Fruit fly (Drosophila melanogaster) whole organism, embryonic: ENCODE results near the gene kra.

Experiments used
- Adf1 ChIP-seq: fragments of 200-800 bp; sonication (Bioruptor generic); IDR thresholded peaks from 2 replicates; pipeline ENCODE4 v1.3.6; 2022; ENCODE audit warnings: missing biosample characterization, missing genetic modification characterization
- Asciz ChIP-seq: fragments of 200-800 bp; sonication (Bioruptor generic); optimal IDR thresholded peaks from 2 replicates; lab custom pipeline; 2017; ENCODE audit warnings: missing biosample characterization, mild to moderate bottlenecking, missing genetic modification characterization, missing genetic modification reagents
- Bdp1 ChIP-seq: fragments of 200-800 bp; sonication (Bioruptor generic); optimal IDR thresholded peaks from 3 replicates; lab custom pipeline; 2016; ENCODE audit warnings: missing biosample characterization, missing genetic modification characterization
- BtbVII ChIP-seq: fragments of 200-800 bp; sonication (Bioruptor generic); optimal IDR thresholded peaks from 3 replicates; lab custom pipeline; 2017; ENCODE audit warnings: missing biosample characterization, mild to moderate bottlenecking, missing genetic modification characterization
- Bteb2 ChIP-seq: fragments of 200-800 bp; sonication (Bioruptor generic); optimal IDR thresholded peaks from 2 replicates; lab custom pipeline; 2016; ENCODE audit warnings: missing biosample characterization, missing genetic modification characterization
- CG10366 ChIP-seq: fragments of 200-800 bp; sonication (Bioruptor generic); IDR thresholded peaks from 2 replicates; pipeline ENCODE4 v1.3.6; 2022; ENCODE audit warnings: missing biosample characterization, missing genetic modification characterization
- CG10979 ChIP-seq: fragments of 200-800 bp; sonication (Bioruptor generic); optimal IDR thresholded peaks from 2 replicates; lab custom pipeline; 2018; ENCODE audit warnings: missing biosample characterization, mild to moderate bottlenecking, missing genetic modification characterization, moderate library complexity
- CG11456 ChIP-seq: fragments of 200-800 bp; sonication (Bioruptor generic); IDR thresholded peaks from 3 replicates; pipeline ENCODE4 v1.3.6; 2022; ENCODE audit warnings: missing biosample characterization, missing genetic modification characterization
- CG11560 ChIP-seq: fragments of 200-800 bp; sonication (Bioruptor generic); IDR thresholded peaks from 3 replicates; pipeline ENCODE4 v1.3.6; 2022; ENCODE audit warnings: missing biosample characterization, missing genetic modification characterization
- CG12659 ChIP-seq: fragments of 200-800 bp; sonication (Bioruptor generic); optimal IDR thresholded peaks from 3 replicates; lab custom pipeline; 2017; ENCODE audit warnings: mild to moderate bottlenecking, missing biosample characterization, missing genetic modification reagents, missing genetic modification characterization
- CG14441 ChIP-seq: fragments of 200-800 bp; sonication (Bioruptor generic); IDR thresholded peaks from 2 replicates; pipeline ENCODE4 v1.3.6; 2022; ENCODE audit warnings: missing biosample characterization, missing genetic modification characterization
- CG15269 ChIP-seq: fragments of 200-800 bp; sonication (Bioruptor generic); optimal IDR thresholded peaks from 2 replicates; lab custom pipeline; 2018; ENCODE audit warnings: missing biosample characterization, mild to moderate bottlenecking, missing genetic modification characterization, moderate library complexity
- CG3281 ChIP-seq: fragments of 200-800 bp; sonication (Bioruptor generic); optimal IDR thresholded peaks from 3 replicates; lab custom pipeline; 2017; ENCODE audit warnings: missing biosample characterization, mild to moderate bottlenecking, missing genetic modification characterization
- CG4617 ChIP-seq: fragments of 200-800 bp; sonication (Bioruptor generic); optimal IDR thresholded peaks from 3 replicates; lab custom pipeline; 2016; ENCODE audit warnings: missing biosample characterization, missing genetic modification characterization, borderline replicate concordance
- CG5245 ChIP-seq: fragments of 200-800 bp; sonication (Bioruptor generic); optimal IDR thresholded peaks from 3 replicates; lab custom pipeline; 2016; ENCODE audit warnings: missing biosample characterization, missing genetic modification characterization
- CG6683 ChIP-seq: fragments of 200-800 bp; sonication (Bioruptor generic); optimal IDR thresholded peaks from 2 replicates; lab custom pipeline; 2017; ENCODE audit warnings: missing biosample characterization, mild to moderate bottlenecking, missing genetic modification characterization, missing genetic modification reagents
- CG7357 ChIP-seq: fragments of 200-800 bp; sonication (Bioruptor generic); IDR thresholded peaks from 3 replicates; pipeline ENCODE4 v1.3.6; 2022; ENCODE audit warnings: missing biosample characterization, missing genetic modification characterization
- CG7839 ChIP-seq: fragments of 200-800 bp; sonication (Bioruptor generic); optimal IDR thresholded peaks from 3 replicates; lab custom pipeline; 2018; ENCODE audit warnings: missing biosample characterization, mild to moderate bottlenecking, missing genetic modification characterization, moderate library complexity
- CG7987 ChIP-seq: fragments of 200-800 bp; sonication (Bioruptor generic); optimal IDR thresholded peaks from 2 replicates; lab custom pipeline; 2018; ENCODE audit warnings: missing biosample characterization, mild to moderate bottlenecking, missing genetic modification characterization, moderate library complexity
- CG8281 ChIP-seq: fragments of 200-800 bp; sonication (Bioruptor generic); optimal IDR thresholded peaks from 2 replicates; lab custom pipeline; 2018; ENCODE audit warnings: missing biosample characterization, mild to moderate bottlenecking, missing genetic modification characterization, moderate library complexity
- CG8924 ChIP-seq: fragments of 200-800 bp; optimal IDR thresholded peaks from 3 replicates; lab custom pipeline; 2019; ENCODE audit warnings: missing biosample characterization, mild to moderate bottlenecking, missing genetic modification characterization, moderate library complexity
- CG9876 ChIP-seq: fragments of 200-800 bp; sonication (Bioruptor generic); optimal IDR thresholded peaks from 2 replicates; lab custom pipeline; 2016; ENCODE audit warnings: missing biosample characterization, missing genetic modification characterization
- Camta ChIP-seq: fragments of 200-800 bp; sonication (Bioruptor generic); optimal IDR thresholded peaks from 2 replicates; lab custom pipeline; 2016; ENCODE audit warnings: missing biosample characterization, missing genetic modification characterization
- Chrac-16 ChIP-seq: fragments of 200-800 bp; sonication (Bioruptor generic); optimal IDR thresholded peaks from 3 replicates; lab custom pipeline; 2016; ENCODE audit warnings: missing biosample characterization, missing genetic modification characterization
- Dp ChIP-seq: fragments of 200-800 bp; sonication (Bioruptor generic); optimal IDR thresholded peaks from 2 replicates; lab custom pipeline; 2018; ENCODE audit warnings: missing biosample characterization, mild to moderate bottlenecking, missing genetic modification characterization, moderate library complexity
- Drgx ChIP-seq: fragments of 200-800 bp; sonication (Bioruptor generic); IDR thresholded peaks from 2 replicates; pipeline ENCODE4 v1.3.6; 2022; ENCODE audit warnings: missing biosample characterization, missing genetic modification characterization
- H2.0 ChIP-seq: fragments of 200-800 bp; sonication (Bioruptor generic); IDR thresholded peaks from 2 replicates; pipeline ENCODE4 v1.3.6; 2022; ENCODE audit warnings: missing biosample characterization, missing genetic modification characterization
- Hmr ChIP-seq: fragments of 200-800 bp; sonication (Bioruptor generic); optimal IDR thresholded peaks from 3 replicates; lab custom pipeline; 2017; ENCODE audit warnings: mild to moderate bottlenecking, missing biosample characterization, missing genetic modification reagents, missing genetic modification characterization
- Meics ChIP-seq: fragments of 200-800 bp; sonication (Bioruptor generic); optimal IDR thresholded peaks from 2 replicates; lab custom pipeline; 2017; ENCODE audit warnings: missing biosample characterization, mild to moderate bottlenecking, missing genetic modification characterization
- NK7.1 ChIP-seq: fragments of 200-800 bp; sonication (Bioruptor generic); optimal IDR thresholded peaks from 3 replicates; lab custom pipeline; 2016; ENCODE audit warnings: missing biosample characterization, missing genetic modification characterization
- Nf-YB ChIP-seq: fragments of 200-800 bp; sonication (Bioruptor generic); optimal IDR thresholded peaks from 3 replicates; lab custom pipeline; 2019; ENCODE audit warnings: missing biosample characterization, mild to moderate bottlenecking, missing genetic modification characterization, moderate library complexity
- PHDP ChIP-seq: fragments of 200-800 bp; sonication (Bioruptor generic); optimal IDR thresholded peaks from 3 replicates; lab custom pipeline; 2018; ENCODE audit warnings: missing biosample characterization, mild to moderate bottlenecking, missing genetic modification characterization, moderate library complexity
- Sin3A ChIP-seq: fragments of >200 bp; optimal IDR thresholded peaks from 2 replicates; lab custom pipeline; 2018
- Sox100B ChIP-seq: fragments of 200-800 bp; sonication (Bioruptor generic); optimal IDR thresholded peaks from 3 replicates; lab custom pipeline; 2018; ENCODE audit warnings: missing biosample characterization, mild to moderate bottlenecking, missing genetic modification characterization
- ab ChIP-seq: fragments of 200-800 bp; sonication (Bioruptor generic); optimal IDR thresholded peaks from 2 replicates; lab custom pipeline; 2016; ENCODE audit warnings: missing biosample characterization, missing genetic modification characterization
- cg ChIP-seq: fragments of 200-800 bp; sonication (Bioruptor generic); optimal IDR thresholded peaks from 3 replicates; lab custom pipeline; 2019; ENCODE audit warnings: missing biosample characterization, mild to moderate bottlenecking, missing genetic modification characterization, moderate library complexity
- dati ChIP-seq: fragments of 200-800 bp; sonication (Bioruptor generic); IDR thresholded peaks from 2 replicates; pipeline ENCODE4 v1.3.6; 2022; ENCODE audit warnings: missing biosample characterization, missing genetic modification characterization
- ewg ChIP-seq: fragments of 200-800 bp; sonication (Bioruptor generic); optimal IDR thresholded peaks from 3 replicates; lab custom pipeline; 2017; ENCODE audit warnings: mild to moderate bottlenecking, missing biosample characterization, missing genetic modification reagents, missing genetic modification characterization
- maf-S ChIP-seq: fragments of 200-800 bp; sonication (Bioruptor generic); optimal IDR thresholded peaks from 2 replicates; lab custom pipeline; 2016; ENCODE audit warnings: missing biosample characterization, missing genetic modification characterization
- odd ChIP-seq: fragments of 200-800 bp; sonication (Bioruptor generic); optimal IDR thresholded peaks from 2 replicates; lab custom pipeline; 2017; ENCODE audit warnings: missing biosample characterization, mild to moderate bottlenecking, missing genetic modification characterization
- onecut ChIP-seq: fragments of 200-800 bp; sonication (Bioruptor generic); IDR thresholded peaks from 2 replicates; pipeline ENCODE4 v1.3.6; 2022; ENCODE audit warnings: missing biosample characterization, missing genetic modification characterization
- phol ChIP-seq: fragments of 200-800 bp; sonication (Bioruptor generic); optimal IDR thresholded peaks from 3 replicates; lab custom pipeline; 2018; ENCODE audit warnings: missing biosample characterization, mild to moderate bottlenecking, missing genetic modification characterization, moderate library complexity
- schlank ChIP-seq: fragments of 200-800 bp; sonication (Bioruptor generic); optimal IDR thresholded peaks from 2 replicates; lab custom pipeline; 2018; ENCODE audit warnings: missing biosample characterization, mild to moderate bottlenecking, missing genetic modification characterization
- seq ChIP-seq: fragments of 200-800 bp; sonication (Bioruptor generic); IDR thresholded peaks from 2 replicates; pipeline ENCODE4 v1.3.6; 2022; ENCODE audit warnings: missing biosample characterization, missing genetic modification characterization
- stwl ChIP-seq: fragments of 200-800 bp; sonication (Bioruptor generic); optimal IDR thresholded peaks from 3 replicates; lab custom pipeline; 2018; ENCODE audit warnings: missing biosample characterization, mild to moderate bottlenecking, missing genetic modification characterization, moderate library complexity
- tap ChIP-seq: fragments of 200-800 bp; optimal IDR thresholded peaks from 3 replicates; lab custom pipeline; 2019; ENCODE audit warnings: missing biosample characterization, mild to moderate bottlenecking, missing genetic modification characterization, moderate library complexity
- unc-4 ChIP-seq: fragments of 200-800 bp; sonication (Bioruptor generic); IDR thresholded peaks from 2 replicates; pipeline ENCODE4 v1.3.6; 2022; ENCODE audit warnings: missing biosample characterization, missing genetic modification characterization; ENCODE audit not compliant: partially characterized antibody
- wdn ChIP-seq: fragments of 200-800 bp; sonication (Bioruptor generic); IDR thresholded peaks from 2 replicates; pipeline ENCODE4 v1.3.6; 2022; ENCODE audit warnings: missing biosample characterization, missing genetic modification characterization
- wek ChIP-seq: fragments of 200-800 bp; sonication (Bioruptor generic); optimal IDR thresholded peaks from 3 replicates; lab custom pipeline; 2018; ENCODE audit warnings: missing biosample characterization, mild to moderate bottlenecking, missing genetic modification characterization, moderate library complexity
- zfh2 ChIP-seq: fragments of 200-800 bp; sonication (Bioruptor generic); optimal IDR thresholded peaks from 2 replicates; lab custom pipeline; 2016; ENCODE audit warnings: missing biosample characterization, missing genetic modification characterization

Gene kra

DNA sequence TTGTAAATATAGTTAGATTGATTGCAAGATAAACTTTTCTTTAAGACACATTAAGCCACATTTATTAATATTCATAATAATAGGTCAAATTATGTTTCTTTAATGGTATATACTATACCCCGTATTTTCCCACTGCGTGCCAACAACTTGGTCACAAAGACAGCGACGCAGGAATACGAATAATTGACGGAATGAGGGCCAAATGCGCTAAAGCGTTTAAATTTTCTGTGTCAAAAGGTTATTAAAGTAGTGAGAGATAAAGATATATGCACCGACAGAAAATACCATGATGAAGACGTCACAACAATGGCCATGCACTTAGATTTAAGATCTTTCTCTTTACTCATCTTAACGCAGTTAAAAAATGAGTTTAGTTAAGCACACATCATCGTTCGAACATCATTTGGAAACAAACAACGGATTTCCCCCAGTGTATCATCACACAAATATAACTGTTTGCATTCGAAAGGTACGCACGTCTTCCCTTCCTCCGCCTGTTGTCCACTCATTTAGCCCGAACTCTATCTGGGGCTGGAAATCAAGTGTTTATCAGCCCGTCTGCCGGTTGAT is 19.5 kb upstream of the kra start (continued):
- TF ChIP-seq CG3281 (peak; percentile 3), NK7.1 (GFP tag; lab: Kevin White, UChicago) (no peak), Sox100B (GFP tag; lab: Kevin White, UChicago) (peak; percentile 72), CG9876 (GFP tag; lab: Kevin White, UChicago) (peak; percentile 44), wdn (GFP tag; lab: Robert Waterston, UW) (peak; percentile 30; the same call in 1 of the 2 replicates), Sin3A (no peak), Nf-YB (GFP tag; lab: Kevin White, UChicago) (peak; percentile 32), CG10979 (peak; percentile 71), schlank (tag; lab: Kevin White, UChicago) (no peak), CG5245 (peak; percentile 61), zfh2 (GFP tag; lab: Kevin White, UChicago) (peak; percentile 38), CG7357 (GFP tag; lab: Robert Waterston, UW) (peak; percentile 61; the same call in 1 of the 3 replicates), CG7987 (no peak), Asciz (GFP tag; lab: Kevin White, UChicago) (peak; percentile 73), tap (peak; percentile 47), Bdp1 (GFP tag; lab: Kevin White, UChicago) (no peak), Drgx (GFP tag; lab: Robert Waterston, UW) (peak; percentile 49; the same call in 1 of the 2 replicates), CG14441 (peak; percentile 50), CG11560 (tag; lab: Robert Waterston, UW) (no peak), CG12659 (GFP tag; lab: Kevin White, UChicago) (peak; percentile 62), phol (tag; lab: Kevin White, UChicago) (peak; percentile 71), H2.0 (peak; percentile 68), maf-S (GFP tag; lab: Kevin White, UChicago) (peak; percentile 39), stwl (tag; lab: Kevin White, UChicago) (no peak), Meics (GFP tag; lab: Kevin White, UChicago) (peak; percentile 64), seq (GFP tag; lab: Robert Waterston, UW) (no peak), PHDP (tag; lab: Kevin White, UChicago) (peak; percentile 56), unc-4 (GFP tag; lab: Robert Waterston, UW) (no peak), CG11456 (GFP tag; lab: Robert Waterston, UW) (peak; percentile 66; the same call in 1 of the 3 replicates), Dp (no peak), ab (GFP tag; lab: Kevin White, UChicago) (peak; percentile 48), Hmr (GFP tag; lab: Kevin White, UChicago) (peak; percentile 59), Adf1 (GFP tag; lab: Robert Waterston, UW) (no peak), CG7839 (tag; lab: Kevin White, UChicago) (peak; percentile 72), wek (GFP tag; lab: Kevin White, UChicago) (peak; percentile 29), Chrac-16 (GFP tag; lab: Kevin White, UChicago) (peak; percentile 39), CG8281 (tag; lab: Kevin White, UChicago) (peak; percentile 61), cg (GFP tag; lab: Kevin White, UChicago) (no peak), CG15269 (tag; lab: Kevin White, UChicago) (peak; percentile 58), CG6683 (GFP tag; lab: Kevin White, UChicago) (no peak), CG4617 (GFP tag; lab: Kevin White, UChicago) (peak; percentile 23), Camta (GFP tag; lab: Kevin White, UChicago) (peak; percentile 62), CG10366 (GFP tag; lab: Robert Waterston, UW) (no peak; the same call in 1 of the 2 replicates), CG8924 (peak; percentile 74), ewg (GFP tag; lab: Kevin White, UChicago) (peak; percentile 49), Bteb2 (GFP tag; lab: Kevin White, UChicago) (no peak), BtbVII (peak; percentile 24), odd (GFP tag; lab: Kevin White, UChicago) (peak; percentile 51), dati (GFP tag; lab: Robert Waterston, UW) (no peak), onecut (GFP tag; lab: Robert Waterston, UW) (peak; percentile 39)
